Fruit fly (Drosophila melanogaster) whole organism, embryonic: ENCODE results near the gene CG43845.
A peak's percentile ranks its signal among the peaks of the same experiment; 100 is the strongest.

Experiments used
- B-H2 ChIP-seq: fragments of 200-800 bp; sonication (Bioruptor generic); optimal IDR thresholded peaks from 2 replicates; lab custom pipeline; 2018; ENCODE audit warnings: missing biosample characterization, mild to moderate bottlenecking, missing genetic modification characterization
- BtbVII ChIP-seq: fragments of 200-800 bp; sonication (Bioruptor generic); optimal IDR thresholded peaks from 3 replicates; lab custom pipeline; 2017; ENCODE audit warnings: missing biosample characterization, mild to moderate bottlenecking, missing genetic modification characterization
- CG10565 ChIP-seq: fragments of 200-800 bp; sonication (Bioruptor generic); optimal IDR thresholded peaks from 3 replicates; lab custom pipeline; 2016; ENCODE audit warnings: missing biosample characterization, mild to moderate bottlenecking, missing genetic modification characterization
- CG11247 ChIP-seq: fragments of 200-800 bp; sonication (Bioruptor generic); IDR thresholded peaks from 2 replicates; pipeline ENCODE4 v1.3.6; 2022; ENCODE audit warnings: missing biosample characterization, missing genetic modification characterization
- CG11456 ChIP-seq: fragments of 200-800 bp; sonication (Bioruptor generic); IDR thresholded peaks from 3 replicates; pipeline ENCODE4 v1.3.6; 2022; ENCODE audit warnings: missing biosample characterization, missing genetic modification characterization
- CG12071 ChIP-seq: fragments of 200-800 bp; sonication (Bioruptor generic); optimal IDR thresholded peaks from 3 replicates; lab custom pipeline; 2018; ENCODE audit warnings: missing biosample characterization, mild to moderate bottlenecking, missing genetic modification characterization
- CG12299 ChIP-seq: fragments of 200-800 bp; sonication (Bioruptor generic); optimal IDR thresholded peaks from 2 replicates; lab custom pipeline; 2018; ENCODE audit warnings: missing biosample characterization, mild to moderate bottlenecking, missing genetic modification characterization
- CG12744 ChIP-seq: fragments of 200-800 bp; sonication (Bioruptor generic); optimal IDR thresholded peaks from 2 replicates; lab custom pipeline; 2016; ENCODE audit warnings: missing biosample characterization, missing genetic modification characterization
- CG17912 ChIP-seq: fragments of 200-800 bp; sonication (Bioruptor generic); optimal IDR thresholded peaks from 2 replicates; lab custom pipeline; 2018; ENCODE audit warnings: missing biosample characterization, mild to moderate bottlenecking, missing genetic modification characterization
- CG18619 ChIP-seq: fragments of 200-800 bp; sonication (Bioruptor generic); optimal IDR thresholded peaks from 3 replicates; lab custom pipeline; 2017; ENCODE audit warnings: missing biosample characterization, mild to moderate bottlenecking, missing genetic modification characterization
- CG18764 ChIP-seq: fragments of 200-800 bp; sonication (Bioruptor generic); optimal IDR thresholded peaks from 3 replicates; lab custom pipeline; 2016; ENCODE audit warnings: missing biosample characterization, missing genetic modification characterization
- CG2678 ChIP-seq: fragments of 200-800 bp; sonication (Bioruptor generic); optimal IDR thresholded peaks from 3 replicates; lab custom pipeline; 2019; ENCODE audit warnings: missing biosample characterization, mild to moderate bottlenecking, missing genetic modification characterization, moderate library complexity
- CG31224 ChIP-seq: fragments of 200-800 bp; sonication (Bioruptor generic); IDR thresholded peaks from 2 replicates; pipeline ENCODE4 v1.3.6; 2022; ENCODE audit warnings: missing biosample characterization, missing genetic modification characterization
- CG4360 ChIP-seq: fragments of 200-800 bp; sonication (Bioruptor generic); IDR thresholded peaks from 2 replicates; pipeline ENCODE4 v1.3.6; 2022; ENCODE audit warnings: missing biosample characterization, missing genetic modification characterization
- CG4424 ChIP-seq: fragments of 200-800 bp; sonication (Bioruptor generic); optimal IDR thresholded peaks from 3 replicates; lab custom pipeline; 2016; ENCODE audit warnings: missing biosample characterization, missing genetic modification characterization
- CG5953 ChIP-seq: fragments of 200-800 bp; sonication (Bioruptor generic); IDR thresholded peaks from 2 replicates; pipeline ENCODE4 v1.3.6; 2022; ENCODE audit warnings: missing biosample characterization, missing genetic modification characterization
- CG7987 ChIP-seq: fragments of 200-800 bp; sonication (Bioruptor generic); optimal IDR thresholded peaks from 2 replicates; lab custom pipeline; 2018; ENCODE audit warnings: missing biosample characterization, mild to moderate bottlenecking, missing genetic modification characterization, moderate library complexity
- CG8290 ChIP-seq, 3 experiments: fragments of 200-800 bp; sonication (Bioruptor generic); optimal IDR thresholded peaks; 2 replicates each; lab custom pipeline; 2016 to 2019; ENCODE audit warnings: missing biosample characterization in 3 of 3, missing genetic modification characterization in 3 of 3, mild to moderate bottlenecking in 2 of 3, moderate library complexity in 1 of 3
- CG8388 ChIP-seq: fragments of 200-800 bp; sonication (Bioruptor generic); optimal IDR thresholded peaks from 2 replicates; lab custom pipeline; 2019; ENCODE audit warnings: missing biosample characterization, mild to moderate bottlenecking, missing genetic modification characterization, moderate library complexity
- CG8924 ChIP-seq: fragments of 200-800 bp; optimal IDR thresholded peaks from 3 replicates; lab custom pipeline; 2019; ENCODE audit warnings: missing biosample characterization, mild to moderate bottlenecking, missing genetic modification characterization, moderate library complexity
- CG9437 ChIP-seq: fragments of 200-800 bp; sonication (Bioruptor generic); optimal IDR thresholded peaks from 2 replicates; lab custom pipeline; 2018; ENCODE audit warnings: missing biosample characterization, mild to moderate bottlenecking, missing genetic modification characterization
- Dref ChIP-seq: fragments of 200-800 bp; sonication (Bioruptor generic); IDR thresholded peaks from 2 replicates; pipeline ENCODE4 v1.3.6; 2022; ENCODE audit warnings: missing biosample characterization, missing genetic modification characterization
- Elba2 ChIP-seq: fragments of 200-800 bp; sonication (Bioruptor generic); optimal IDR thresholded peaks from 3 replicates; lab custom pipeline; 2016; ENCODE audit warnings: missing biosample characterization, missing genetic modification characterization
- Fer3 ChIP-seq: fragments of 200-800 bp; sonication (Bioruptor generic); optimal IDR thresholded peaks from 2 replicates; lab custom pipeline; 2018; ENCODE audit warnings: missing biosample characterization, mild to moderate bottlenecking, missing genetic modification characterization, moderate library complexity
- HLHmδ ChIP-seq: fragments of 200-800 bp; sonication (Bioruptor generic); optimal IDR thresholded peaks from 2 replicates; lab custom pipeline; 2018; ENCODE audit warnings: missing biosample characterization, mild to moderate bottlenecking, missing genetic modification characterization, moderate library complexity
- Hand ChIP-seq: fragments of 200-800 bp; sonication (Bioruptor generic); optimal IDR thresholded peaks from 2 replicates; lab custom pipeline; 2017; ENCODE audit warnings: mild to moderate bottlenecking, missing biosample characterization, missing genetic modification reagents, missing genetic modification characterization
- Max ChIP-seq: fragments of 200-800 bp; sonication (Bioruptor generic); optimal IDR thresholded peaks from 2 replicates; lab custom pipeline; 2016; ENCODE audit warnings: missing biosample characterization, mild to moderate bottlenecking, missing genetic modification characterization
- Usf ChIP-seq: fragments of 200-800 bp; sonication (Bioruptor generic); optimal IDR thresholded peaks from 2 replicates; lab custom pipeline; 2017; ENCODE audit warnings: missing genotype, missing biosample characterization, missing genetic modification characterization
- Vsx1 ChIP-seq: fragments of 200-800 bp; sonication (Bioruptor generic); optimal IDR thresholded peaks from 2 replicates; lab custom pipeline; 2017; ENCODE audit warnings: missing biosample characterization, mild to moderate bottlenecking, missing genetic modification characterization, missing genetic modification reagents
- bcd ChIP-seq: fragments of 200-800 bp; sonication (Bioruptor generic); optimal IDR thresholded peaks from 2 replicates; lab custom pipeline; 2017; ENCODE audit warnings: missing biosample characterization, mild to moderate bottlenecking, missing genetic modification characterization
- cg ChIP-seq: fragments of 200-800 bp; sonication (Bioruptor generic); optimal IDR thresholded peaks from 3 replicates; lab custom pipeline; 2019; ENCODE audit warnings: missing biosample characterization, mild to moderate bottlenecking, missing genetic modification characterization, moderate library complexity
- chinmo ChIP-seq: fragments of 200-800 bp; sonication (Bioruptor generic); IDR thresholded peaks from 4 replicates; pipeline ENCODE4 v1.3.6; 2022; ENCODE audit warnings: missing biosample characterization, missing genetic modification characterization; ENCODE audit not compliant: partially characterized antibody
- ci ChIP-seq: fragments of 200-800 bp; sonication (Bioruptor generic); IDR thresholded peaks from 3 replicates; pipeline ENCODE4 v1.3.6; 2022; ENCODE audit warnings: missing biosample characterization, missing genetic modification characterization
- crp ChIP-seq, 2 experiments: fragments of 200-800 bp; sonication (Bioruptor generic); optimal IDR thresholded peaks; 2 replicates in 1 of 2; 3 replicates in 1 of 2; lab custom pipeline; 2017; ENCODE audit warnings: missing biosample characterization in 2 of 2, missing genetic modification characterization in 2 of 2, mild to moderate bottlenecking in 1 of 2, moderate library complexity in 1 of 2
- dmrt11E ChIP-seq: fragments of 200-800 bp; sonication (Bioruptor generic); optimal IDR thresholded peaks from 3 replicates; lab custom pipeline; 2018; ENCODE audit warnings: missing biosample characterization, mild to moderate bottlenecking, missing genetic modification characterization, moderate library complexity
- dpn ChIP-seq, 2 experiments: fragments of 200-800 bp; sonication (Bioruptor generic); optimal IDR thresholded peaks; 3 replicates each; lab custom pipeline; 2016; ENCODE audit warnings: missing biosample characterization in 2 of 2, missing genetic modification characterization in 2 of 2
- fru ChIP-seq: fragments of >200 bp; optimal IDR thresholded peaks from 2 replicates; lab custom pipeline; 2017
- ftz-f1 ChIP-seq: fragments of 200-800 bp; sonication (Bioruptor generic); optimal IDR thresholded peaks from 2 replicates; lab custom pipeline; 2016; ENCODE audit warnings: missing biosample characterization, missing genetic modification characterization
- grau ChIP-seq: fragments of 200-800 bp; optimal IDR thresholded peaks from 3 replicates; lab custom pipeline; 2019; ENCODE audit warnings: missing biosample characterization, mild to moderate bottlenecking, missing genetic modification characterization, moderate library complexity
- gt ChIP-seq: fragments of 200-800 bp; sonication (Bioruptor generic); IDR thresholded peaks from 2 replicates; pipeline ENCODE4 v1.3.6; 2022; ENCODE audit warnings: missing biosample characterization, missing genetic modification characterization
- h ChIP-seq: fragments of >200 bp; optimal IDR thresholded peaks from 2 replicates; lab custom pipeline; 2017
- jigr1 ChIP-seq: fragments of 200-800 bp; sonication (Bioruptor generic); IDR thresholded peaks from 3 replicates; pipeline ENCODE4 v1.3.6; 2022; ENCODE audit warnings: missing biosample characterization, missing genetic modification characterization
- nau ChIP-seq: fragments of 200-800 bp; sonication (Bioruptor generic); optimal IDR thresholded peaks from 3 replicates; lab custom pipeline; 2017; ENCODE audit warnings: missing biosample characterization, mild to moderate bottlenecking, missing genetic modification characterization, missing genetic modification reagents
- nerfin-2 ChIP-seq: fragments of 200-800 bp; sonication (Bioruptor generic); IDR thresholded peaks from 2 replicates; pipeline ENCODE4 v1.3.6; 2022; ENCODE audit warnings: missing biosample characterization, missing genetic modification characterization; ENCODE audit not compliant: partially characterized antibody
- odd ChIP-seq: fragments of 200-800 bp; sonication (Bioruptor generic); optimal IDR thresholded peaks from 2 replicates; lab custom pipeline; 2017; ENCODE audit warnings: missing biosample characterization, mild to moderate bottlenecking, missing genetic modification characterization
- salm ChIP-seq: fragments of 200-800 bp; sonication (Bioruptor generic); optimal IDR thresholded peaks from 2 replicates; lab custom pipeline; 2018; ENCODE audit warnings: missing biosample characterization, mild to moderate bottlenecking, missing genetic modification characterization
- scrt ChIP-seq: fragments of 200-800 bp; sonication (Bioruptor generic); optimal IDR thresholded peaks from 2 replicates; lab custom pipeline; 2018; ENCODE audit warnings: missing biosample characterization, mild to moderate bottlenecking, missing genetic modification characterization, moderate library complexity
- slou ChIP-seq: fragments of 200-800 bp; sonication (Bioruptor generic); optimal IDR thresholded peaks from 3 replicates; lab custom pipeline; 2016; ENCODE audit warnings: missing biosample characterization, missing genetic modification characterization
- tna ChIP-seq: fragments of 200-800 bp; sonication (Bioruptor generic); IDR thresholded peaks from 2 replicates; pipeline ENCODE4 v1.3.6; 2022; ENCODE audit warnings: missing biosample characterization, missing genetic modification characterization; ENCODE audit not compliant: partially characterized antibody
- wek ChIP-seq: fragments of 200-800 bp; sonication (Bioruptor generic); optimal IDR thresholded peaks from 3 replicates; lab custom pipeline; 2018; ENCODE audit warnings: missing biosample characterization, mild to moderate bottlenecking, missing genetic modification characterization, moderate library complexity
- zfh1 ChIP-seq: fragments of 200-800 bp; sonication (Bioruptor generic); IDR thresholded peaks from 3 replicates; pipeline ENCODE4 v1.3.6; 2022; ENCODE audit warnings: missing biosample characterization, missing genetic modification characterization

The CG43845 gene

dm6 chr3R:5474551-5474950, 48.4 kb downstream of the CG43845 start, which contains the start of the genes CG45100, HDAC3 and Hcs (continued):
- TF ChIP-seq CG11247 (GFP tag; lab: Robert Waterston, UW), result no peak
- TF ChIP-seq Dref (GFP tag; lab: Robert Waterston, UW), result peak; percentile 36
- TF ChIP-seq grau, result no peak
- TF ChIP-seq gt (GFP tag; lab: Robert Waterston, UW), result no peak
- TF ChIP-seq CG5953 (GFP tag; lab: Robert Waterston, UW), result no peak
- TF ChIP-seq jigr1, result no peak
- no peak for TF ChIP-seq bcd (GFP tag; lab: Kevin White, UChicago)
- no peak for TF ChIP-seq zfh1 (GFP tag; lab: Robert Waterston, UW)
- no peak for TF ChIP-seq ci (GFP tag; lab: Robert Waterston, UW)
- no peak for TF ChIP-seq nau (GFP tag; lab: Kevin White, UChicago)
- no peak for TF ChIP-seq ftz-f1 (GFP tag; lab: Kevin White, UChicago)
- TF ChIP-seq dmrt11E, result no peak
- TF ChIP-seq CG7987 (GFP tag; lab: Kevin White, UChicago), result no peak
- peak; percentile 52; the same call in 1 of the 4 replicates for TF ChIP-seq chinmo
- TF ChIP-seq crp (GFP tag; optimal IDR thresholded peaks at IDR 0.05; lab: Kevin White, UChicago), result peak in 1 of 2 experiments; percentile 23
- no peak for TF ChIP-seq CG12299 (tag; lab: Kevin White, UChicago)
- no peak for TF ChIP-seq Fer3 (tag; lab: Kevin White, UChicago)
- TF ChIP-seq slou (GFP tag; lab: Kevin White, UChicago), result no peak
- TF ChIP-seq scrt (GFP tag; lab: Kevin White, UChicago), result no peak
- TF ChIP-seq Max (GFP tag; lab: Kevin White, UChicago), result peak; percentile 53
- TF ChIP-seq CG11456, result peak; percentile 59; the same call in 2 of the 3 replicates
- no peak for TF ChIP-seq Vsx1 (GFP tag; lab: Kevin White, UChicago)
- TF ChIP-seq CG8388, result no peak
- no peak for TF ChIP-seq CG12071 (GFP tag; lab: Kevin White, UChicago)
- TF ChIP-seq nerfin-2, result peak; percentile 77
- no peak for TF ChIP-seq CG9437 (GFP tag; lab: Kevin White, UChicago)
- no peak for TF ChIP-seq B-H2 (GFP tag; lab: Kevin White, UChicago)
- peak; percentile 37 to 52 for TF ChIP-seq dpn (GFP tag; optimal IDR thresholded peaks at IDR 0.05; lab: Kevin White, UChicago)
- no peak for TF ChIP-seq wek (GFP tag; lab: Kevin White, UChicago)
- no peak for TF ChIP-seq odd (GFP tag; lab: Kevin White, UChicago)
- no peak for TF ChIP-seq HLHmδ (GFP tag; lab: Kevin White, UChicago)
- no peak for TF ChIP-seq h (lab: Kevin White, UChicago)
- TF ChIP-seq CG18764, result no peak
- no peak for TF ChIP-seq CG10565 (GFP tag; lab: Kevin White, UChicago)
- TF ChIP-seq cg (GFP tag; lab: Kevin White, UChicago), result no peak
- peak; percentile 79 for TF ChIP-seq Elba2 (GFP tag; lab: Kevin White, UChicago)
- TF ChIP-seq CG8924 (tag; lab: Kevin White, UChicago), result no peak
- peak; percentile 81 for TF ChIP-seq tna (GFP tag; lab: Robert Waterston, UW)
- peak; percentile 60 for TF ChIP-seq CG8290 (GFP tag; optimal IDR thresholded peaks at IDR 0.05; lab: Kevin White, UChicago)
- TF ChIP-seq CG8290 (tag; optimal IDR thresholded peaks at IDR 0.05; lab: Kevin White, UChicago), result no peak
- peak; percentile 26 for TF ChIP-seq CG4424
- TF ChIP-seq BtbVII (GFP tag; lab: Kevin White, UChicago), result no peak
- TF ChIP-seq Usf (GFP tag; lab: Kevin White, UChicago), result no peak
- TF ChIP-seq fru (lab: Kevin White, UChicago), result no peak
- TF ChIP-seq CG12744, result peak; percentile 18
- TF ChIP-seq Hand (GFP tag; lab: Kevin White, UChicago), result no peak
- no peak for TF ChIP-seq salm (tag; lab: Kevin White, UChicago)
- no peak for TF ChIP-seq CG18619 (GFP tag; lab: Kevin White, UChicago)
- TF ChIP-seq CG31224, result 0 out of 2 replicates have a peak, but pooled peaks have one; percentile 15
- TF ChIP-seq CG4360 (GFP tag; lab: Robert Waterston, UW), result no peak
- TF ChIP-seq CG17912 (GFP tag; lab: Kevin White, UChicago), result no peak
- TF ChIP-seq CG2678, result no peak
